Worm (Caenorhabditis elegans) whole organism, mixed stage, embryonic: ENCODE measurements around the gene Y17G9A.3.

Source experiments
- M03D4.4 ChIP-seq: sonication (generic microtip); optimal IDR thresholded peaks from 2 replicates; lab custom pipeline; 2017; ENCODE audit warnings: mild to moderate bottlenecking, missing genetic modification characterization, missing compliant biosample characterization
- ceh-39 ChIP-seq: fragments of 150-350 bp; optimal IDR thresholded peaks from 2 replicates; lab custom pipeline; 2014; ENCODE audit warnings: missing biosample characterization, missing genetic modification characterization
- ceh-43 ChIP-seq: fragments of 200-800 bp; sonication (Bioruptor generic); optimal IDR thresholded peaks from 2 replicates; lab custom pipeline; 2018; ENCODE audit warnings: mild to moderate bottlenecking, missing genetic modification characterization, moderate library complexity, missing compliant biosample characterization
- ceh-83 ChIP-seq: fragments of 200-800 bp; sonication (Bioruptor generic); optimal IDR thresholded peaks from 2 replicates; lab custom pipeline; 2018; ENCODE audit warnings: mild to moderate bottlenecking, missing genetic modification characterization, missing compliant biosample characterization
- ces-1 ChIP-seq: fragments of 150-350 bp; optimal IDR thresholded peaks from 2 replicates; lab custom pipeline; 2014; ENCODE audit warnings: missing biosample characterization, missing genetic modification reagents, missing genetic modification characterization
- cnd-1 ChIP-seq: fragments of 200-800 bp; sonication (Bioruptor generic); optimal IDR thresholded peaks from 2 replicates; lab custom pipeline; 2018; ENCODE audit warnings: mild to moderate bottlenecking, missing genetic modification characterization, missing compliant biosample characterization
- elt-1 ChIP-seq: sonication (generic microtip); optimal IDR thresholded peaks from 2 replicates; lab custom pipeline; 2017; ENCODE audit warnings: missing genetic modification characterization, mild to moderate bottlenecking, missing compliant biosample characterization, antibody characterized with exemption, moderate library complexity, borderline replicate concordance; ENCODE audit not compliant: insufficient read depth
- elt-3 ChIP-seq: fragments of 150-350 bp; optimal IDR thresholded peaks from 2 replicates; lab custom pipeline; 2014; ENCODE audit warnings: missing biosample characterization, missing genetic modification characterization
- flh-1 ChIP-seq: fragments of 200-800 bp; sonication (Bioruptor generic); optimal IDR thresholded peaks from 2 replicates; lab custom pipeline; 2018; ENCODE audit warnings: mild to moderate bottlenecking, missing genetic modification characterization, moderate library complexity, missing compliant biosample characterization
- ham-2 ChIP-seq: fragments of 200-800 bp; sonication (Bioruptor generic); optimal IDR thresholded peaks from 2 replicates; lab custom pipeline; 2018; ENCODE audit warnings: mild to moderate bottlenecking, missing genetic modification characterization, missing compliant biosample characterization
- hlh-1 ChIP-seq: fragments of 150-350 bp; optimal IDR thresholded peaks from 2 replicates; lab custom pipeline; 2014; ENCODE audit warnings: missing biosample characterization, missing genetic modification reagents, missing genetic modification characterization
- lin-32 ChIP-seq: fragments of 200-800 bp; sonication (Bioruptor generic); optimal IDR thresholded peaks from 2 replicates; lab custom pipeline; 2018; ENCODE audit warnings: mild to moderate bottlenecking, missing genetic modification characterization, missing compliant biosample characterization
- lsy-2 ChIP-seq: fragments of 150-350 bp; optimal IDR thresholded peaks from 2 replicates; lab custom pipeline; 2014; ENCODE audit warnings: missing biosample characterization, missing genetic modification characterization
- mab-5 ChIP-seq: fragments of 150-350 bp; optimal IDR thresholded peaks from 2 replicates; lab custom pipeline; 2014; ENCODE audit warnings: missing biosample characterization, missing genetic modification characterization
- mep-1 ChIP-seq: fragments of 150-350 bp; optimal IDR thresholded peaks from 2 replicates; lab custom pipeline; 2017; ENCODE audit warnings: missing biosample characterization, missing genetic modification reagents, missing genetic modification characterization, inconsistent platforms
- mls-2 ChIP-seq: sonication (generic microtip); optimal IDR thresholded peaks from 2 replicates; lab custom pipeline; 2016; ENCODE audit warnings: mild to moderate bottlenecking, missing genetic modification characterization, moderate library complexity, missing compliant biosample characterization
- nhr-12 ChIP-seq: fragments of 150-350 bp; optimal IDR thresholded peaks from 2 replicates; lab custom pipeline; 2014; ENCODE audit warnings: missing biosample characterization, missing genetic modification characterization
- nhr-2 ChIP-seq: fragments of 150-350 bp; optimal IDR thresholded peaks from 2 replicates; lab custom pipeline; 2014; ENCODE audit warnings: missing biosample characterization, missing genetic modification characterization
- nhr-237 ChIP-seq: fragments of 150-350 bp; optimal IDR thresholded peaks from 2 replicates; lab custom pipeline; 2014; ENCODE audit warnings: missing biosample characterization, missing genetic modification characterization
- nhr-28 ChIP-seq: fragments of 150-350 bp; optimal IDR thresholded peaks from 2 replicates; lab custom pipeline; 2014; ENCODE audit warnings: missing biosample characterization, missing genetic modification characterization
- nhr-76 ChIP-seq: sonication (generic microtip); optimal IDR thresholded peaks from 2 replicates; lab custom pipeline; 2017; ENCODE audit warnings: missing biosample characterization, missing genetic modification characterization
- pha-4 ChIP-seq: fragments of 150-350 bp; optimal IDR thresholded peaks from 2 replicates; lab custom pipeline; 2018; ENCODE audit warnings: missing biosample characterization, missing genetic modification reagents, missing genetic modification characterization
- snpc-4 ChIP-seq: fragments of 150-350 bp; optimal IDR thresholded peaks from 2 replicates; lab custom pipeline; 2014; ENCODE audit warnings: missing biosample characterization, missing genetic modification characterization
- tbx-8 ChIP-seq: fragments of 200-800 bp; sonication (Bioruptor generic); optimal IDR thresholded peaks from 2 replicates; lab custom pipeline; 2018; ENCODE audit warnings: mild to moderate bottlenecking, missing genetic modification characterization, moderate library complexity, missing compliant biosample characterization
- unc-120 ChIP-seq: sonication (generic microtip); optimal IDR thresholded peaks from 2 replicates; lab custom pipeline; 2017; ENCODE audit warnings: missing genetic modification characterization, missing compliant biosample characterization; ENCODE audit not compliant: poor library complexity, severe bottlenecking
- unc-39 ChIP-seq: fragments of 150-350 bp; optimal IDR thresholded peaks from 2 replicates; lab custom pipeline; 2014; ENCODE audit warnings: missing biosample characterization, missing genetic modification characterization
- unc-62 ChIP-seq: fragments of 150-350 bp; optimal IDR thresholded peaks from 2 replicates; lab custom pipeline; 2014; ENCODE audit warnings: missing biosample characterization, missing genetic modification reagents, missing genetic modification characterization
- zip-8 ChIP-seq: fragments of 150-350 bp; optimal IDR thresholded peaks from 2 replicates; lab custom pipeline; 2014; ENCODE audit warnings: missing biosample characterization, missing genetic modification characterization
- ztf-11 ChIP-seq: fragments of 150-350 bp; optimal IDR thresholded peaks from 2 replicates; lab custom pipeline; 2014; ENCODE audit warnings: missing biosample characterization, missing genetic modification characterization

Y17G9A.3 gene

DNA sequence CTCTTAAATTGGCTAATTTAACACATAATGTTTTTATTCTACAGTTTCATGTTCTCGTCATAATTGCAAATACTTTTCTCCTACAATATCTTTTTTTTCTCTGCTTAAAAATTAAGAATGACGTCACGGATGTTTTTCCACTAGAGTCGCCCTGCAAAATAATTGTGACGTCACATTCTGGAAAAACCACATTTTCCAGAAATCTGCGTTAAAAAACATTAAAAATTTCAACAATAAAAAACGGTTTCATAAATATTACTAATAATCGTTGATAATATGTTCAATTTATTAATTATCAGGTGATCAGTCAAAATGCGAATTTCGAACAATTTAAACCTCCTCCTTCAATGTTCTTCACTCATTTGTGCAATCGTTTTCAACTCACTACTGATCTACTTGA is 25.5 kb upstream of the Y17G9A.3 start, which contains the start of gene str-166:
Gene str-166, plus strand, starts transcription at position 301 of the 400 bp plus-strand sequence.
- TF ChIP-seq snpc-4 (tag; lab: Kevin White, UChicago) (no peak), flh-1 (no peak), unc-120 (tag; lab: Kevin White, UChicago) (no peak), nhr-28 (tag; lab: Kevin White, UChicago) (no peak), zip-8 (tag; lab: Kevin White, UChicago) (peak; percentile 75)
- TF ChIP-seq, all 35 proteins: peak for 1

ce11 chrIV:4880634-4881033 is 22.2 kb upstream of the Y17G9A.3 start:
- TF ChIP-seq nhr-237 (no peak), ces-1 (GFP tag; lab: Kevin White, UChicago) (peak; percentile 34), hlh-1 (peak; percentile 43)
- TF ChIP-seq, all 35 proteins: peak for 2

ce11 chrIV:4877102-4877501 is 18.6 kb upstream of the Y17G9A.3 start, which contains the start of gene str-170:
str-170 (plus strand) TSS chrIV:4877402.
- TF ChIP-seq ceh-39 (tag; lab: Kevin White, UChicago) (no peak), unc-120 (tag; lab: Kevin White, UChicago) (no peak), ceh-43 (no peak), mls-2 (no peak)

DNA sequence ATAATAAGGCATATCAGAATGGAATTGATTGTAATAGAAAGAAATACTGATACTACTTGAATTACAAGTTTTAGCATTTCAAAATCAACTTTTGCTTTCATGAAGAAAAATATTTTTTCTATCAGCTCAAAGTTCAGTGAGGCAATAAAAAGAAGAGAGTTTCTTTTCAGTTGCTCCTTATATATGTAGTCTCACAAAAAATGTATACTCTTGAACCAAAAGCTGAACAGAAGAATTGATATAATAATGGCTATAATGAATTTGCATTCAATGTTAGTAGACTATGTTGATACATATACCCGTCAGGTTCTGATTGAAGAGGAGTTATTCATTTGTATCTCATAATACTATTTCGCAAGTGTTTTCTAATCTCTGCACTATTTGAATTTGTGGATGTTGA is 16.1 kb upstream of the Y17G9A.3 start, which contains the start of gene str-174:
Gene str-174, minus strand, starts transcription at position 101 of the 400 bp plus-strand sequence.
- TF ChIP-seq nhr-28 (tag; lab: Kevin White, UChicago) (no peak), ceh-43 (no peak)
- TF ChIP-seq, all 35 proteins: peak for 0

DNA sequence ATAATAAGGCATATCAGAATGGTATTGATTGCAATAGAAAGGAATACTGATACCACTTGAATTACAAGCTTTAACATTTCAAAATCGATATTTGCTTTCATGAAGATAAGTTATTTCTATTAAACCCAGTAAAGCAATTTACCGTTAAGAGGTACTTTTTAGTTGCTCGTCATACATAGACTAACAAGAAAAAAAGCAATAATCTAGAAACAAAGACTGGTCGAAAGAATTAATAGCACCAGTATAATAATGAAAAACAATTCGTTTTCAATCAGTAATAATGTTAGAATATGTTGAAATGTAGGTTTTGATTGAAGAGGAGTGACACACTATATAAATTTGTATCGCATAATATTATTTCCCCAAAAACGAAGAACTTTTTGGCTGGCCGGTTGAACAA is 12.1 kb upstream of the Y17G9A.3 start, which contains the start of gene str-175:
Gene str-175, minus strand, starts transcription at position 101 of the 400 bp plus-strand sequence.
- TF ChIP-seq ceh-83 (GFP tag; lab: Kevin White, UChicago) (no peak), cnd-1 (tag; lab: Kevin White, UChicago) (no peak), lin-32 (GFP tag; lab: Kevin White, UChicago) (no peak), ces-1 (GFP tag; lab: Kevin White, UChicago) (no peak), flh-1 (no peak), lsy-2 (tag; lab: Kevin White, UChicago) (no peak), mls-2 (no peak), nhr-237 (no peak), ham-2 (GFP tag; lab: Kevin White, UChicago) (no peak), hlh-1 (no peak), elt-1 (tag; lab: Kevin White, UChicago) (no peak), ztf-11 (tag; lab: Kevin White, UChicago) (no peak), nhr-2 (tag; lab: Kevin White, UChicago) (no peak), snpc-4 (tag; lab: Kevin White, UChicago) (no peak), zip-8 (tag; lab: Kevin White, UChicago) (no peak), pha-4 (tag; lab: Kevin White, UChicago) (no peak), nhr-12 (no peak), unc-39 (tag; lab: Kevin White, UChicago) (no peak), tbx-8 (GFP tag; lab: Kevin White, UChicago) (no peak)
- TF ChIP-seq, all 35 proteins: peak for 0

ce11 chrIV:4867610-4868009 is 9.1 kb upstream of the Y17G9A.3 start, which contains the start of gene str-172:
str-172 (minus strand) TSS chrIV:4867710.
- no peak for TF ChIP-seq unc-120 (tag; lab: Kevin White, UChicago)
- no peak for TF ChIP-seq mab-5
- TF ChIP-seq ztf-11 (tag; lab: Kevin White, UChicago): no peak
- no peak for TF ChIP-seq hlh-1
- no peak for TF ChIP-seq ceh-39 (tag; lab: Kevin White, UChicago)
- TF ChIP-seq flh-1: no peak
- no peak for TF ChIP-seq pha-4 (tag; lab: Kevin White, UChicago)
- no peak for TF ChIP-seq elt-1 (tag; lab: Kevin White, UChicago)
- no peak for TF ChIP-seq elt-3
- TF ChIP-seq tbx-8 (GFP tag; lab: Kevin White, UChicago): no peak
- no peak for TF ChIP-seq unc-39 (tag; lab: Kevin White, UChicago)

DNA sequence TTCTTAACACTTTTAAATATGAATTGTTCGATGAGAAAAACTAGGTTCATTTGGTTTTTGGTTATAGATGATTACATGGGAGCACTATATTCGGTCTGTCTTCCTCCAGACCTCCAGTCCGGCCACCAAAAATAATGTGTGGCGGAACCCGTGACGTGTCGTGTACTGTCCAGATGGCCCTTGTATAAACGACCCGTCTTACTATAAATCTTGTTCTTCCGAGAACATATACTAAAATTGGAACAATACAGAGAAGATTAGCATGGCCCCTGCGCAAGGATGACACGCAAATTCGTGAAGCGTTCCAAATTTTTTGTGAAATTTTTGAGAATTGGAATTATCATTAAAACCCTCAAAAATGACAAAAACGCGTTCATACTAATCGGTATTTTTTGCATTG is 8.1 kb upstream of the Y17G9A.3 start:
- TF ChIP-seq unc-62 (GFP tag; lab: Kevin White, UChicago): no peak
- no peak for TF ChIP-seq mls-2
- no peak for TF ChIP-seq elt-3
- no peak for TF ChIP-seq lin-32 (GFP tag; lab: Kevin White, UChicago)
- TF ChIP-seq M03D4.4: no peak
- TF ChIP-seq hlh-1: no peak
- TF ChIP-seq flh-1: no peak
- TF ChIP-seq elt-1 (tag; lab: Kevin White, UChicago): no peak
- TF ChIP-seq mep-1 (tag; lab: Kevin White, UChicago): no peak
- no peak for TF ChIP-seq unc-39 (tag; lab: Kevin White, UChicago)
- TF ChIP-seq lsy-2 (tag; lab: Kevin White, UChicago): no peak
- TF ChIP-seq nhr-76 (tag; lab: Kevin White, UChicago): no peak
- no peak for TF ChIP-seq ceh-39 (tag; lab: Kevin White, UChicago)
- TF ChIP-seq mab-5: no peak
